Fruit fly (Drosophila melanogaster) whole organism, prepupa: Measurements from ENCODE around the gene CG11342.

ENCODE experiments used
- CG10631 ChIP-seq: fragments of 200-800 bp; sonication (Bioruptor generic); optimal IDR thresholded peaks from 2 replicates; lab custom pipeline; 2016; ENCODE audit warnings: missing biosample characterization, missing genetic modification characterization
- CG3032 ChIP-seq: fragments of 200-800 bp; optimal IDR thresholded peaks from 2 replicates; lab custom pipeline; 2019; ENCODE audit warnings: missing biosample characterization, mild to moderate bottlenecking, missing genetic modification characterization, moderate library complexity
- Eip93F ChIP-seq: fragments of 200-800 bp; sonication (Bioruptor generic); optimal IDR thresholded peaks from 2 replicates; lab custom pipeline; 2016; ENCODE audit warnings: missing biosample characterization, mild to moderate bottlenecking, missing genetic modification characterization
- Lpt ChIP-seq: fragments of 200-800 bp; sonication (Bioruptor generic); optimal IDR thresholded peaks from 3 replicates; lab custom pipeline; 2016; ENCODE audit warnings: missing biosample characterization, missing genetic modification characterization
- dac ChIP-seq: fragments of 200-800 bp; sonication (Bioruptor generic); optimal IDR thresholded peaks from 2 replicates; lab custom pipeline; 2017; ENCODE audit warnings: missing biosample characterization, mild to moderate bottlenecking, missing genetic modification characterization
- esn ChIP-seq: fragments of 200-800 bp; sonication (Bioruptor generic); optimal IDR thresholded peaks from 2 replicates; lab custom pipeline; 2016; ENCODE audit warnings: missing biosample characterization, mild to moderate bottlenecking, missing genetic modification characterization, moderate library complexity
- ss ChIP-seq, 2 experiments: fragments of 200-800 bp; sonication (Bioruptor generic); optimal IDR thresholded peaks; 2 replicates in 1 of 2; 3 replicates in 1 of 2; lab custom pipeline; 2017 to 2018; ENCODE audit warnings: mild to moderate bottlenecking in 2 of 2, missing biosample characterization in 2 of 2, missing genetic modification characterization in 2 of 2, moderate library complexity in 1 of 2

- TF ChIP-seq Lpt (GFP tag; lab: Kevin White, UChicago) (no peak), CG3032 (no peak), ss (GFP tag; optimal IDR thresholded peaks at IDR 0.05; lab: Kevin White, UChicago) (no peak), CG10631 (no peak), dac (no peak), esn (GFP tag; lab: Kevin White, UChicago) (peak; percentile 30), Eip93F (no peak)
These were observed 44.0 kb upstream of the CG11342 start for dm6 chr3L:4411025-4411873.
